Fruit fly (Drosophila melanogaster) whole organism, embryonic: ENCODE measurements around the gene RpS26.

ENCODE experiments used
- B-H1 ChIP-seq: fragments of 200-800 bp; sonication (Bioruptor generic); IDR thresholded peaks from 3 replicates; pipeline ENCODE4 v1.3.6; 2022; ENCODE audit warnings: missing biosample characterization, missing genetic modification characterization
- C15 ChIP-seq: fragments of 200-800 bp; sonication (Bioruptor generic); IDR thresholded peaks from 3 replicates; pipeline ENCODE4 v1.3.6; 2022; ENCODE audit warnings: missing biosample characterization, missing genetic modification characterization
- CG11696 ChIP-seq: fragments of 200-800 bp; sonication (Bioruptor generic); IDR thresholded peaks from 2 replicates; pipeline ENCODE4 v1.3.6; 2022; ENCODE audit warnings: missing biosample characterization, missing genetic modification characterization
- CG13624 ChIP-seq: fragments of 200-800 bp; sonication (Bioruptor generic); optimal IDR thresholded peaks from 2 replicates; lab custom pipeline; 2016; ENCODE audit warnings: missing biosample characterization, missing genetic modification characterization
- CG14965 ChIP-seq: fragments of 200-800 bp; sonication (Bioruptor generic); optimal IDR thresholded peaks from 2 replicates; lab custom pipeline; 2016; ENCODE audit warnings: missing biosample characterization, missing genetic modification characterization, borderline replicate concordance
- CG15269 ChIP-seq: fragments of 200-800 bp; sonication (Bioruptor generic); optimal IDR thresholded peaks from 2 replicates; lab custom pipeline; 2018; ENCODE audit warnings: missing biosample characterization, mild to moderate bottlenecking, missing genetic modification characterization, moderate library complexity
- CG15601 ChIP-seq: fragments of 200-800 bp; sonication (Bioruptor generic); optimal IDR thresholded peaks from 3 replicates; lab custom pipeline; 2019; ENCODE audit warnings: missing biosample characterization, mild to moderate bottlenecking, missing genetic modification characterization, moderate library complexity
- CG15696 ChIP-seq: fragments of 200-800 bp; sonication (Bioruptor generic); optimal IDR thresholded peaks from 2 replicates; lab custom pipeline; 2019; ENCODE audit warnings: missing biosample characterization, mild to moderate bottlenecking, missing genetic modification characterization, moderate library complexity
- CG16779 ChIP-seq: fragments of 200-800 bp; sonication (Bioruptor generic); IDR thresholded peaks from 2 replicates; pipeline ENCODE4 v1.3.6; 2022; ENCODE audit warnings: missing biosample characterization, missing genetic modification characterization
- CG17912 ChIP-seq: fragments of 200-800 bp; sonication (Bioruptor generic); optimal IDR thresholded peaks from 2 replicates; lab custom pipeline; 2018; ENCODE audit warnings: missing biosample characterization, mild to moderate bottlenecking, missing genetic modification characterization
- CG18764 ChIP-seq: fragments of 200-800 bp; sonication (Bioruptor generic); optimal IDR thresholded peaks from 3 replicates; lab custom pipeline; 2016; ENCODE audit warnings: missing biosample characterization, missing genetic modification characterization
- CG2889 ChIP-seq: fragments of 200-800 bp; sonication (Bioruptor generic); IDR thresholded peaks from 3 replicates; pipeline ENCODE4 v1.3.6; 2022; ENCODE audit warnings: missing biosample characterization, missing genetic modification characterization
- CG30020 ChIP-seq: fragments of 200-800 bp; optimal IDR thresholded peaks from 2 replicates; lab custom pipeline; 2019; ENCODE audit warnings: missing biosample characterization, mild to moderate bottlenecking, missing genetic modification characterization, moderate library complexity
- CG30403 ChIP-seq: fragments of 200-800 bp; sonication (Bioruptor generic); optimal IDR thresholded peaks from 3 replicates; lab custom pipeline; 2016; ENCODE audit warnings: missing biosample characterization, missing genetic modification characterization
- CG31224 ChIP-seq: fragments of 200-800 bp; sonication (Bioruptor generic); IDR thresholded peaks from 2 replicates; pipeline ENCODE4 v1.3.6; 2022; ENCODE audit warnings: missing biosample characterization, missing genetic modification characterization
- CG32772 ChIP-seq: fragments of 200-800 bp; sonication (Bioruptor generic); IDR thresholded peaks from 2 replicates; pipeline ENCODE4 v1.3.6; 2022; ENCODE audit warnings: missing biosample characterization, missing genetic modification characterization
- CG3407 ChIP-seq: fragments of 200-800 bp; sonication (Bioruptor generic); optimal IDR thresholded peaks from 2 replicates; lab custom pipeline; 2018; ENCODE audit warnings: missing biosample characterization, mild to moderate bottlenecking, missing genetic modification characterization
- CG3838 ChIP-seq: fragments of 200-800 bp; sonication (Bioruptor generic); optimal IDR thresholded peaks from 3 replicates; lab custom pipeline; 2016; ENCODE audit warnings: missing biosample characterization, missing genetic modification characterization
- CG3995 ChIP-seq: fragments of 200-800 bp; sonication (Bioruptor generic); optimal IDR thresholded peaks from 3 replicates; lab custom pipeline; 2016; ENCODE audit warnings: missing biosample characterization, missing genetic modification characterization
- CG4617 ChIP-seq: fragments of 200-800 bp; sonication (Bioruptor generic); optimal IDR thresholded peaks from 3 replicates; lab custom pipeline; 2016; ENCODE audit warnings: missing biosample characterization, missing genetic modification characterization, borderline replicate concordance
- CG7357 ChIP-seq: fragments of 200-800 bp; sonication (Bioruptor generic); IDR thresholded peaks from 3 replicates; pipeline ENCODE4 v1.3.6; 2022; ENCODE audit warnings: missing biosample characterization, missing genetic modification characterization
- Chrac-16 ChIP-seq: fragments of 200-800 bp; sonication (Bioruptor generic); optimal IDR thresholded peaks from 3 replicates; lab custom pipeline; 2016; ENCODE audit warnings: missing biosample characterization, missing genetic modification characterization
- Dbx ChIP-seq: fragments of 200-800 bp; sonication (Bioruptor generic); IDR thresholded peaks from 3 replicates; pipeline ENCODE4 v1.3.6; 2022; ENCODE audit warnings: missing biosample characterization, missing genetic modification characterization
- Dip3 ChIP-seq: fragments of 200-800 bp; sonication (Bioruptor generic); optimal IDR thresholded peaks from 3 replicates; lab custom pipeline; 2016; ENCODE audit warnings: missing biosample characterization, missing genetic modification characterization
- Drgx ChIP-seq: fragments of 200-800 bp; sonication (Bioruptor generic); IDR thresholded peaks from 2 replicates; pipeline ENCODE4 v1.3.6; 2022; ENCODE audit warnings: missing biosample characterization, missing genetic modification characterization
- Fer3 ChIP-seq: fragments of 200-800 bp; sonication (Bioruptor generic); optimal IDR thresholded peaks from 2 replicates; lab custom pipeline; 2018; ENCODE audit warnings: missing biosample characterization, mild to moderate bottlenecking, missing genetic modification characterization, moderate library complexity
- Gsc ChIP-seq: fragments of 200-800 bp; sonication (Bioruptor generic); IDR thresholded peaks from 2 replicates; pipeline ENCODE4 v1.3.6; 2022; ENCODE audit warnings: missing biosample characterization, missing genetic modification characterization
- H15 ChIP-seq: fragments of 200-800 bp; sonication (Bioruptor generic); IDR thresholded peaks from 3 replicates; pipeline ENCODE4 v1.3.6; 2022; ENCODE audit warnings: missing biosample characterization, missing genetic modification characterization
- HLHmδ ChIP-seq: fragments of 200-800 bp; sonication (Bioruptor generic); optimal IDR thresholded peaks from 2 replicates; lab custom pipeline; 2018; ENCODE audit warnings: missing biosample characterization, mild to moderate bottlenecking, missing genetic modification characterization, moderate library complexity
- Hmx ChIP-seq: fragments of 200-800 bp; sonication (Bioruptor generic); optimal IDR thresholded peaks from 2 replicates; lab custom pipeline; 2016; ENCODE audit warnings: missing biosample characterization, missing genetic modification characterization
- Kr ChIP-seq: fragments of 200-800 bp; sonication (Bioruptor generic); optimal IDR thresholded peaks from 2 replicates; lab custom pipeline; 2017; ENCODE audit warnings: missing biosample characterization, mild to moderate bottlenecking, missing genetic modification characterization
- MBD-R2 ChIP-seq: fragments of 200-800 bp; sonication (Bioruptor generic); IDR thresholded peaks from 2 replicates; pipeline ENCODE4 v1.3.6; 2022; ENCODE audit warnings: missing biosample characterization, missing genetic modification characterization
- MTF-1 ChIP-seq: fragments of 200-800 bp; sonication (Bioruptor generic); optimal IDR thresholded peaks from 2 replicates; lab custom pipeline; 2018; ENCODE audit warnings: missing biosample characterization, mild to moderate bottlenecking, missing genetic modification characterization, borderline replicate concordance
- Meics ChIP-seq: fragments of 200-800 bp; sonication (Bioruptor generic); optimal IDR thresholded peaks from 2 replicates; lab custom pipeline; 2017; ENCODE audit warnings: missing biosample characterization, mild to moderate bottlenecking, missing genetic modification characterization
- Oli ChIP-seq: fragments of 200-800 bp; sonication (Bioruptor generic); optimal IDR thresholded peaks from 2 replicates; lab custom pipeline; 2018; ENCODE audit warnings: missing biosample characterization, mild to moderate bottlenecking, missing genetic modification characterization, moderate library complexity
- Poxn ChIP-seq: fragments of 200-800 bp; sonication (Bioruptor generic); IDR thresholded peaks from 2 replicates; pipeline ENCODE4 v1.3.6; 2022; ENCODE audit warnings: missing biosample characterization, missing genetic modification characterization
- Sox102F ChIP-seq: fragments of 200-800 bp; sonication (Bioruptor generic); optimal IDR thresholded peaks from 2 replicates; lab custom pipeline; 2018; ENCODE audit warnings: missing biosample characterization, mild to moderate bottlenecking, missing genetic modification characterization, moderate library complexity
- TFAM ChIP-seq: fragments of 200-800 bp; sonication (Bioruptor generic); optimal IDR thresholded peaks from 2 replicates; lab custom pipeline; 2017; ENCODE audit warnings: missing biosample characterization, missing genetic modification characterization, inconsistent platforms
- ase ChIP-seq: fragments of 200-800 bp; sonication (Bioruptor generic); IDR thresholded peaks from 3 replicates; pipeline ENCODE4 v1.3.6; 2022; ENCODE audit warnings: missing biosample characterization, missing genetic modification characterization
- chm ChIP-seq: fragments of 200-800 bp; sonication (Bioruptor generic); IDR thresholded peaks from 2 replicates; pipeline ENCODE4 v1.3.6; 2022; ENCODE audit warnings: missing biosample characterization, missing genetic modification characterization
- chn ChIP-seq: fragments of 200-800 bp; sonication (Bioruptor generic); optimal IDR thresholded peaks from 2 replicates; lab custom pipeline; 2016; ENCODE audit warnings: missing biosample characterization, missing genetic modification characterization
- ems ChIP-seq: fragments of 200-800 bp; sonication (Bioruptor generic); optimal IDR thresholded peaks from 3 replicates; lab custom pipeline; 2016; ENCODE audit warnings: missing biosample characterization, missing genetic modification characterization
- fd64A ChIP-seq: fragments of 200-800 bp; sonication (Bioruptor generic); optimal IDR thresholded peaks from 3 replicates; lab custom pipeline; 2018; ENCODE audit warnings: missing biosample characterization, mild to moderate bottlenecking, missing genetic modification characterization
- ftz-f1 ChIP-seq: fragments of 200-800 bp; sonication (Bioruptor generic); optimal IDR thresholded peaks from 2 replicates; lab custom pipeline; 2016; ENCODE audit warnings: missing biosample characterization, missing genetic modification characterization
- nerfin-2 ChIP-seq: fragments of 200-800 bp; sonication (Bioruptor generic); IDR thresholded peaks from 2 replicates; pipeline ENCODE4 v1.3.6; 2022; ENCODE audit warnings: missing biosample characterization, missing genetic modification characterization; ENCODE audit not compliant: partially characterized antibody
- nom ChIP-seq: fragments of 200-800 bp; sonication (Bioruptor generic); optimal IDR thresholded peaks from 2 replicates; lab custom pipeline; 2017; ENCODE audit warnings: missing biosample characterization, missing genetic modification characterization, mild to moderate bottlenecking, moderate library complexity, missing genetic modification reagents
- pum ChIP-seq: fragments of 200-800 bp; sonication (Bioruptor generic); optimal IDR thresholded peaks from 2 replicates; lab custom pipeline; 2016; ENCODE audit warnings: missing biosample characterization, missing genetic modification characterization
- sc ChIP-seq, 3 experiments: fragments of >200 bp in 2 of 3; fragments of 200-800 bp in 1 of 3; sonication (Bioruptor generic) in 1 of 3; optimal IDR thresholded peaks; 2 replicates in 2 of 3; 3 replicates in 1 of 3; lab custom pipeline; 2017; ENCODE audit warnings: mild to moderate bottlenecking in 1 of 3, missing biosample characterization in 1 of 3, missing genetic modification characterization in 1 of 3, missing genetic modification reagents in 1 of 3
- slbo ChIP-seq: fragments of 200-800 bp; sonication (Bioruptor generic); IDR thresholded peaks from 2 replicates; pipeline ENCODE4 v1.3.6; 2022; ENCODE audit warnings: missing biosample characterization, missing genetic modification characterization
- unc-4 ChIP-seq: fragments of 200-800 bp; sonication (Bioruptor generic); IDR thresholded peaks from 2 replicates; pipeline ENCODE4 v1.3.6; 2022; ENCODE audit warnings: missing biosample characterization, missing genetic modification characterization; ENCODE audit not compliant: partially characterized antibody
- vnd ChIP-seq: fragments of 200-800 bp; sonication (Bioruptor generic); IDR thresholded peaks from 3 replicates; pipeline ENCODE4 v1.3.6; 2022; ENCODE audit warnings: missing biosample characterization, missing genetic modification characterization; ENCODE audit not compliant: partially characterized antibody

Gene RpS26

DNA sequence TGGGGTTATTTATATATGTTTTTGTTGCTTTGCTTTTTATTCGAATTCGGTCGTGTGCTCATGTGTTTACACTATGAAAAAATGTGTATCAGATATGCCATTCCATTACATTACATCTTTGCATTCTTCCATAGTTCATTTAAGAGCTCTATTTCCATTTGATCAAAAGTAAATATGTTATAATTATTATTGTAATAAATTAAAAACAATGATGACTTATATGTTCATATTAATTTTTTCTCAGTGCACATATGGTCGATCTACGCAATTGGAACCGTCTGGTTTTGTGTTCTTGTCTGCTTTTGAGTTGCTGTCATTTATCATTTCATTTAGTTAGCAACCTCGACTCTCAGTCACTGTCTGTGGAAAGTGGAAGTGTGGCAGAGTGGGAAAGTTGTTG, 34.4 kb upstream of the RpS26 start (continued):
- peak; percentile 59 for TF ChIP-seq CG4617
- TF ChIP-seq Meics (GFP tag; lab: Kevin White, UChicago): peak; percentile 80
- TF ChIP-seq vnd (GFP tag; lab: Robert Waterston, UW): no peak
- peak; percentile 33 for TF ChIP-seq pum (GFP tag; lab: Kevin White, UChicago)
- 0 out of 2 replicates have a peak, but pooled peaks have one; percentile 37 for TF ChIP-seq Poxn (GFP tag; lab: Robert Waterston, UW)
- peak; percentile 75 for TF ChIP-seq Drgx (GFP tag; lab: Robert Waterston, UW)
- TF ChIP-seq Gsc: no peak
- TF ChIP-seq CG3838 (GFP tag; lab: Kevin White, UChicago): peak; percentile 48
- TF ChIP-seq H15 (GFP tag; lab: Robert Waterston, UW): peak; percentile 91
- no peak for TF ChIP-seq chm
- TF ChIP-seq B-H1: peak; percentile 87
- TF ChIP-seq CG31224 (GFP tag; lab: Robert Waterston, UW): peak; percentile 82
- TF ChIP-seq CG13624 (GFP tag; lab: Kevin White, UChicago): no peak
- TF ChIP-seq CG3995: no peak
- TF ChIP-seq CG7357 (GFP tag; lab: Robert Waterston, UW): peak; percentile 82
- TF ChIP-seq nerfin-2: no peak
- TF ChIP-seq CG32772 (GFP tag; lab: Robert Waterston, UW): peak; percentile 92; the same call in 1 of the 2 replicates
- TF ChIP-seq CG3407: peak; percentile 82
- TF ChIP-seq fd64A: peak; percentile 83
- peak; percentile 80 for TF ChIP-seq CG18764 (GFP tag; lab: Kevin White, UChicago)
- TF ChIP-seq C15 (GFP tag; lab: Robert Waterston, UW): peak; percentile 88
- peak; percentile 66 for TF ChIP-seq chn
- no peak for TF ChIP-seq Kr (GFP tag; lab: Kevin White, UChicago)
- no peak for TF ChIP-seq ftz-f1 (GFP tag; lab: Kevin White, UChicago)
- TF ChIP-seq Chrac-16 (GFP tag; lab: Kevin White, UChicago): peak; percentile 85
- no peak for TF ChIP-seq CG15269 (tag; lab: Kevin White, UChicago)
- TF ChIP-seq Dip3 (GFP tag; lab: Kevin White, UChicago): peak; percentile 28
- peak; percentile 96 for TF ChIP-seq CG15601 (tag; lab: Kevin White, UChicago)
- TF ChIP-seq HLHmδ (GFP tag; lab: Kevin White, UChicago): no peak
- TF ChIP-seq ems (GFP tag; lab: Kevin White, UChicago): peak; percentile 21
- peak; percentile 89 for TF ChIP-seq slbo (GFP tag; lab: Robert Waterston, UW)
- TF ChIP-seq Hmx (GFP tag; lab: Kevin White, UChicago): no peak
- no peak for TF ChIP-seq CG2889
- peak; percentile 90 for TF ChIP-seq Oli (tag; lab: Kevin White, UChicago)
- TF ChIP-seq unc-4: no peak
- TF ChIP-seq CG15696 (tag; lab: Kevin White, UChicago): peak; percentile 90
- no peak for TF ChIP-seq CG17912
- 0 out of 2 replicates have a peak, but pooled peaks have one; percentile 27 for TF ChIP-seq CG16779 (GFP tag; lab: Robert Waterston, UW)
- peak; percentile 85 for TF ChIP-seq Dbx (GFP tag; lab: Robert Waterston, UW)
- peak; percentile 87 for TF ChIP-seq nom (GFP tag; lab: Kevin White, UChicago)
- TF ChIP-seq MTF-1 (GFP tag; lab: Kevin White, UChicago): peak; percentile 71
- peak; percentile 87 for TF ChIP-seq CG30403
- no peak for TF ChIP-seq CG30020 (tag; lab: Kevin White, UChicago)
- TF ChIP-seq ase (GFP tag; lab: Robert Waterston, UW): peak; percentile 90
- TF ChIP-seq CG14965 (GFP tag; lab: Kevin White, UChicago): no peak
- TF ChIP-seq CG11696 (GFP tag; lab: Robert Waterston, UW): peak; percentile 78
- no peak for TF ChIP-seq sc (optimal IDR thresholded peaks at IDR 0.05; lab: Kevin White, UChicago)
- peak; percentile 88 for TF ChIP-seq sc (GFP tag; optimal IDR thresholded peaks at IDR 0.05; lab: Kevin White, UChicago)
- peak; percentile 67 for TF ChIP-seq MBD-R2 (GFP tag; lab: Robert Waterston, UW)
- peak; percentile 92 for TF ChIP-seq Sox102F (GFP tag; lab: Kevin White, UChicago)
- TF ChIP-seq Fer3 (tag; lab: Kevin White, UChicago): no peak
- no peak for TF ChIP-seq TFAM (GFP tag; lab: Kevin White, UChicago)
